Fruit fly (Drosophila melanogaster) whole organism, wandering third instar larva: ENCODE data around the gene REG.

Experiments used
- Abd-B ChIP-seq: fragments of >200 bp; optimal IDR thresholded peaks from 2 replicates; lab custom pipeline; 2017; ENCODE audit warnings: missing biosample characterization, missing genetic modification characterization
- CG32264 ChIP-seq: fragments of 200-800 bp; sonication (Bioruptor generic); optimal IDR thresholded peaks from 2 replicates; lab custom pipeline; 2016; ENCODE audit warnings: missing biosample characterization, missing genetic modification characterization
- CG9705 ChIP-seq: fragments of 200-800 bp; sonication (Bioruptor generic); optimal IDR thresholded peaks from 2 replicates; lab custom pipeline; 2018; ENCODE audit warnings: missing biosample characterization, mild to moderate bottlenecking, missing genetic modification characterization
- CrebA ChIP-seq: fragments of 200-800 bp; sonication (Bioruptor generic); optimal IDR thresholded peaks from 2 replicates; lab custom pipeline; 2016; ENCODE audit warnings: missing biosample characterization, mild to moderate bottlenecking, missing genetic modification characterization, borderline replicate concordance
- Dfd ChIP-seq: fragments of >200 bp; optimal IDR thresholded peaks from 2 replicates; lab custom pipeline; 2017; ENCODE audit warnings: missing biosample characterization, missing genetic modification characterization
- Dif ChIP-seq: fragments of 200-275, 200-300 bp; sonication (Bioruptor generic); optimal IDR thresholded peaks from 2 replicates; lab custom pipeline; 2018; ENCODE audit warnings: missing biosample characterization, missing genetic modification characterization; ENCODE audit not compliant: partially characterized antibody
- GATAd ChIP-seq: sonication (Bioruptor generic); optimal IDR thresholded peaks from 2 replicates; lab custom pipeline; 2016; ENCODE audit warnings: missing biosample characterization, missing genetic modification characterization
- HLH106 ChIP-seq: fragments of 200-800 bp; optimal IDR thresholded peaks from 3 replicates; lab custom pipeline; 2019; ENCODE audit warnings: missing biosample characterization, mild to moderate bottlenecking, missing genetic modification characterization, moderate library complexity
- Hnf4 ChIP-seq: fragments of 200-800 bp; sonication (Bioruptor generic); optimal IDR thresholded peaks from 2 replicates; lab custom pipeline; 2016; ENCODE audit warnings: missing biosample characterization, mild to moderate bottlenecking, missing genetic modification characterization
- Hr78 ChIP-seq: fragments of >200 bp; optimal IDR thresholded peaks from 2 replicates; lab custom pipeline; 2017; ENCODE audit warnings: missing biosample characterization, missing genetic modification characterization
- Hr83 ChIP-seq: fragments of 200-300 bp; sonication (Bioruptor generic); optimal IDR thresholded peaks from 2 replicates; lab custom pipeline; 2016; ENCODE audit warnings: missing biosample characterization, mild to moderate bottlenecking, missing genetic modification characterization, moderate library complexity; ENCODE audit not compliant: poor library complexity, severe bottlenecking
- Jra ChIP-seq: sonication (Bioruptor generic); optimal IDR thresholded peaks from 2 replicates; lab custom pipeline; 2016; ENCODE audit warnings: missing biosample characterization, missing genetic modification characterization
- Mio ChIP-seq: sonication (Bioruptor generic); optimal IDR thresholded peaks from 2 replicates; lab custom pipeline; 2016; ENCODE audit warnings: missing biosample characterization, missing genetic modification characterization
- N ChIP-seq: fragments of >200 bp; optimal IDR thresholded peaks from 2 replicates; lab custom pipeline; 2018; ENCODE audit warnings: missing biosample characterization, missing external identifiers, missing genetic modification characterization
- OdsH ChIP-seq: fragments of 200-800 bp; sonication (Bioruptor generic); optimal IDR thresholded peaks from 2 replicates; lab custom pipeline; 2016; ENCODE audit warnings: missing biosample characterization, mild to moderate bottlenecking, missing genetic modification characterization
- Rel ChIP-seq, 2 experiments: fragments of 200-800 bp; sonication (Bioruptor generic) in 1 of 2; optimal IDR thresholded peaks; 2 replicates in 1 of 2; 3 replicates in 1 of 2; lab custom pipeline; 2016 to 2019; ENCODE audit warnings: mild to moderate bottlenecking in 2 of 2, missing biosample characterization in 2 of 2, missing genetic modification characterization in 2 of 2, moderate library complexity in 1 of 2
- Sp1 ChIP-seq: fragments of 200-800 bp; sonication (Bioruptor generic); optimal IDR thresholded peaks from 3 replicates; lab custom pipeline; 2019; ENCODE audit warnings: missing biosample characterization, mild to moderate bottlenecking, missing genetic modification characterization, moderate library complexity
- Vsx2 ChIP-seq: fragments of 200-300, 225-300 bp; sonication (Bioruptor generic); optimal IDR thresholded peaks from 2 replicates; lab custom pipeline; 2018; ENCODE audit warnings: missing biosample characterization, missing genetic modification characterization; ENCODE audit not compliant: partially characterized antibody
- br ChIP-seq: fragments of 200-800 bp; sonication (Bioruptor generic); optimal IDR thresholded peaks from 2 replicates; lab custom pipeline; 2016; ENCODE audit warnings: missing biosample characterization, missing genetic modification characterization
- brk ChIP-seq: fragments of 200-800 bp; sonication (Bioruptor generic); optimal IDR thresholded peaks from 2 replicates; lab custom pipeline; 2016; ENCODE audit warnings: missing biosample characterization, mild to moderate bottlenecking, missing genetic modification characterization
- dl ChIP-seq, 2 experiments: fragments of 175-275, 200-275 bp in 1 of 2; fragments of 200-275 bp in 1 of 2; sonication (Bioruptor generic); optimal IDR thresholded peaks; lab custom pipeline; 2018; ENCODE audit warnings: mild to moderate bottlenecking in 2 of 2, missing biosample characterization in 2 of 2, missing genetic modification characterization in 2 of 2, moderate library complexity in 2 of 2; ENCODE audit not compliant: partially characterized antibody in 2 of 2, insufficient read depth in 1 of 2
- dmrt93B ChIP-seq: fragments of 200-800 bp; sonication (Bioruptor generic); optimal IDR thresholded peaks from 2 replicates; lab custom pipeline; 2018; ENCODE audit warnings: missing biosample characterization, mild to moderate bottlenecking, missing genetic modification characterization
- dsf ChIP-seq: sonication (Bioruptor generic); optimal IDR thresholded peaks from 2 replicates; lab custom pipeline; 2016; ENCODE audit warnings: missing biosample characterization, missing genetic modification characterization, borderline replicate concordance
- ey ChIP-seq: fragments of 200-800 bp; sonication (Bioruptor generic); optimal IDR thresholded peaks from 2 replicates; lab custom pipeline; 2016; ENCODE audit warnings: missing biosample characterization, missing genetic modification characterization
- foxo ChIP-seq, 2 experiments: fragments of 200-800 bp; sonication (Bioruptor generic); optimal IDR thresholded peaks; 2 replicates in 1 of 2; 3 replicates in 1 of 2; lab custom pipeline; 2016 to 2017; ENCODE audit warnings: missing biosample characterization in 2 of 2, missing genetic modification characterization in 2 of 2
- fru ChIP-seq: fragments of 200-800 bp; sonication (Bioruptor generic); optimal IDR thresholded peaks from 3 replicates; lab custom pipeline; 2016; ENCODE audit warnings: missing biosample characterization, mild to moderate bottlenecking, missing genetic modification characterization
- h ChIP-seq: fragments of 200-800 bp; sonication (Bioruptor generic); optimal IDR thresholded peaks from 3 replicates; lab custom pipeline; 2016; ENCODE audit warnings: missing biosample characterization, mild to moderate bottlenecking, missing genetic modification characterization
- jim ChIP-seq: fragments of 175-275, 200-325 bp; sonication (Bioruptor generic); optimal IDR thresholded peaks from 2 replicates; lab custom pipeline; 2016; ENCODE audit warnings: missing biosample characterization, mild to moderate bottlenecking, missing genetic modification characterization
- lola ChIP-seq: fragments of >200 bp; optimal IDR thresholded peaks from 2 replicates; lab custom pipeline; 2017; ENCODE audit warnings: missing biosample characterization, missing genetic modification characterization
- pan ChIP-seq: fragments of >200 bp; optimal IDR thresholded peaks from 2 replicates; lab custom pipeline; 2017
- psq ChIP-seq: fragments of 200-800 bp; sonication (Bioruptor generic); optimal IDR thresholded peaks from 3 replicates; lab custom pipeline; 2017; ENCODE audit warnings: missing biosample characterization, mild to moderate bottlenecking, missing genetic modification characterization, moderate library complexity
- rgr ChIP-seq: fragments of 200-800 bp; sonication (Bioruptor generic); optimal IDR thresholded peaks from 3 replicates; lab custom pipeline; 2016; ENCODE audit warnings: missing biosample characterization, mild to moderate bottlenecking, missing genetic modification characterization
- sage ChIP-seq: fragments of 200-800 bp; sonication (Bioruptor generic); optimal IDR thresholded peaks from 2 replicates; lab custom pipeline; 2016; ENCODE audit warnings: missing biosample characterization, mild to moderate bottlenecking, missing genetic modification characterization
- sv ChIP-seq: fragments of 200-800 bp; sonication (Bioruptor generic); optimal IDR thresholded peaks from 3 replicates; lab custom pipeline; 2016; ENCODE audit warnings: missing biosample characterization, missing genetic modification characterization
- tai ChIP-seq: sonication (Bioruptor generic); optimal IDR thresholded peaks from 2 replicates; lab custom pipeline; 2016; ENCODE audit warnings: missing biosample characterization, missing genetic modification characterization
- woc ChIP-seq: sonication (Bioruptor generic); optimal IDR thresholded peaks from 2 replicates; lab custom pipeline; 2016; ENCODE audit warnings: missing biosample characterization, mild to moderate bottlenecking, missing genetic modification characterization

REG gene

DNA sequence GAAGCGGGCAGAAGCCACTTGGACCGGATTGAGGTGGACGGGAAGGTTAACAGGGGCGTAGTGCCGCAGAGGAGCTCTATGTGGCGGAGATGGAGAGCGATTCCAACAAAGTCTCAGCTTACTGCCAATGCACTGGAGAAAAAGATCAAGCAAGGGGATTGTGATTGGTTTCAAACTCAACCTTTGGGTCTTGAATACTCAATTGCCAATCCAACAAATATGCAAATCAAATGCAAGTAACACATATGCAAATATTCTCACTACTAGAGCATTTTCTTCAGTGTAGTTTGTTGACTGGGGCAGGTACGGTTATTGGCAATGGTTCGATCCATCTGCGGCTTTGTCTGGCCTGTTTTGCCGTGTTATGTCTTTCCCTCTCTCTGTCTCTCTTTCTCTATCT is 39.2 kb downstream of the REG start (continued):
- TF ChIP-seq CG32264 (peak; percentile 77), CrebA (GFP tag; lab: Kevin White, UChicago) (peak; percentile 79), Mio (GFP tag; lab: Kevin White, UChicago) (peak; percentile 16), Hnf4 (GFP tag; lab: Kevin White, UChicago) (peak; percentile 96), dmrt93B (GFP tag; lab: Kevin White, UChicago) (peak; percentile 89)

DNA sequence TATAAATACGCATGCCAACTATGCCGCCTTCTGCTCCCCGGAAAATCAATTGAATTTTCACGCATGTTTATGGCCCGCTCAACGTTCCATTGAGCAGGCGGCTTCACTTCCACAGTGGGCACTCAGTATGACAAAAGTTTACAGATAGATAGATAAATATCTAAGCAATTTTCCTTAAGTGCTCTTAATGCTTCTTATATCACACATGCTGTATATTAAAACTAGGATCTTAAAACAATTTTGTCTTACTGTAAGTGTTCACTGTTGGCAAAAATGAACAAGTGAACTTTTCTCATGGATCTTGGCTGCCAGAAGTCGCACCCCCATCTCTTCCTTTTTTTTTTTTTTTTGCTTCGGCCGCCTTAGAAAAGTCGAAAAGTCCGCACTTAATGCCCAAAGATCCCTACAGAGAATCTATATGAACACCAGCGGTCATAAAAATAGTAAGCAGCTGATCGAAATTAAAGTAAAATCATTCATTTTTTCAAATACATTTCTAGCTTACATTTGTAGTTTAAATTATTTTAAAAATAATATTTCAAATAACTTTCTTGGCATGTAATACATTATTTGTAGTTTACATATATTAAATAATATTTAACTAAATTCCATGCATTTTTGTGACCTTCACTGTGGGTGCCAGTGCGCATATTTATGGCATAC is 41.1 kb downstream of the REG start:
- no peak for TF ChIP-seq br (GFP tag; lab: Kevin White, UChicago)
- TF ChIP-seq sv (GFP tag; lab: Kevin White, UChicago), result peak; percentile 33

DNA sequence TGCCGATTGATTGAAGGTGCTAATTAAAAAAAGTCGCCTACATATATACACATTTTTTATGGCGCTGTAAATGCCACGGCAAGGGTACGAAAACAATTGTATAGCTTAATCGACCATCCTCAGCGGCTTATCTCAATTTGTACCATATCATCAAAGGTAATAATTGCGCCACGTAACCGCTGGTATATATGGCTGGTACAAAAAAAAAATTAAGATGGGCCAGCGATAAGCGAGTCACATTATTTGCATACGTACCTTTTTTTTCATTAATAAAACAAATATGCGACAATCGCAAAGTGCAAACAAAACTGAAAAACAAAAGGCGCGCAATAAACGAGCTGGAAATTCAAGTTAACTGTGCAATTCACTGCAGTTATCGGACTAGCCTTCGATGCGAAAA is 42.3 kb downstream of the REG start:
- TF ChIP-seq Hnf4 (GFP tag; lab: Kevin White, UChicago), result peak; percentile 50
- TF ChIP-seq brk (GFP tag; lab: Kevin White, UChicago), result peak; percentile 35
- TF ChIP-seq psq (GFP tag; lab: Kevin White, UChicago), result peak; percentile 7
- peak in 1 of 2 experiments; percentile 33 for TF ChIP-seq foxo (GFP tag; optimal IDR thresholded peaks at IDR 0.05; lab: Kevin White, UChicago)
- TF ChIP-seq tai (GFP tag; lab: Kevin White, UChicago), result peak; percentile 2
- peak; percentile 54 for TF ChIP-seq sage
- no peak for TF ChIP-seq Dfd (GFP tag; lab: Kevin White, UChicago)
- TF ChIP-seq Jra, result peak; percentile 3
- no peak for TF ChIP-seq dl (GFP tag; optimal IDR thresholded peaks at IDR 0.05; lab: Kevin White, UChicago; ENCODE audit: insufficient read depth in 1 of 2, partially characterized antibody in 2 of 2)
- TF ChIP-seq CrebA (GFP tag; lab: Kevin White, UChicago), result peak; percentile 59
- TF ChIP-seq GATAd, result no peak
- TF ChIP-seq Abd-B (GFP tag; lab: Kevin White, UChicago), result no peak
- no peak for TF ChIP-seq lola (GFP tag; lab: Kevin White, UChicago)
- no peak for TF ChIP-seq N (GFP tag; lab: Kevin White, UChicago)
- TF ChIP-seq ey, result peak; percentile 7
- no peak for TF ChIP-seq Hr78 (GFP tag; lab: Kevin White, UChicago)
- peak; percentile 8 for TF ChIP-seq CG9705
- TF ChIP-seq Dif (GFP tag; lab: Kevin White, UChicago), result no peak
- TF ChIP-seq rgr (GFP tag; lab: Kevin White, UChicago), result peak; percentile 72
- no peak for TF ChIP-seq jim (GFP tag; lab: Kevin White, UChicago)
- TF ChIP-seq Vsx2 (GFP tag; lab: Kevin White, UChicago), result no peak
- TF ChIP-seq pan, result no peak
- TF ChIP-seq dsf (GFP tag; lab: Kevin White, UChicago), result no peak
- no peak for TF ChIP-seq br (GFP tag; lab: Kevin White, UChicago)
- peak; percentile 61 for TF ChIP-seq Hr83 (GFP tag; lab: Kevin White, UChicago)
- TF ChIP-seq h, result peak; percentile 74
- peak; percentile 49 for TF ChIP-seq fru (GFP tag; lab: Kevin White, UChicago)
- TF ChIP-seq Rel (GFP tag; optimal IDR thresholded peaks at IDR 0.05; lab: Kevin White, UChicago), result no peak
- TF ChIP-seq Rel (tag; optimal IDR thresholded peaks at IDR 0.05; lab: Kevin White, UChicago), result peak; percentile 6
- no peak for TF ChIP-seq woc
- no peak for TF ChIP-seq HLH106 (tag; lab: Kevin White, UChicago)
- TF ChIP-seq CG32264, result peak; percentile 35
- TF ChIP-seq OdsH, result peak; percentile 55
- no peak for TF ChIP-seq sv (GFP tag; lab: Kevin White, UChicago)
- peak; percentile 63 for TF ChIP-seq Sp1 (GFP tag; lab: Kevin White, UChicago)
